Worm (Caenorhabditis elegans) whole organism, young adult: Measurements from ENCODE around the gene C16B8.4.
A peak's percentile ranks its signal among the peaks of the same experiment; 100 is the strongest.

ENCODE experiments used
- B0035.1 ChIP-seq: sonication (generic microtip); optimal IDR thresholded peaks from 2 replicates; lab custom pipeline; 2016; ENCODE audit warnings: missing genetic modification characterization, mild to moderate bottlenecking, missing compliant biosample characterization, missing genotype, missing genetic modification reagents
- B0336.3 ChIP-seq: fragments of 200-800 bp; sonication (Bioruptor generic); IDR thresholded peaks from 2 replicates; pipeline ENCODE4 v1.3.6; 2022; ENCODE audit warnings: missing genetic modification characterization, missing compliant biosample characterization
- F22D6.2 ChIP-seq: sonication (generic microtip); optimal IDR thresholded peaks from 2 replicates; lab custom pipeline; 2016; ENCODE audit warnings: mild to moderate bottlenecking, missing genetic modification characterization, missing compliant biosample characterization
- F23B12.7 ChIP-seq: sonication (generic microtip); optimal IDR thresholded peaks from 2 replicates; lab custom pipeline; 2017; ENCODE audit warnings: missing genetic modification characterization, mild to moderate bottlenecking, missing compliant biosample characterization, antibody characterized with exemption, moderate library complexity; ENCODE audit not compliant: insufficient read depth
- F55B11.4 ChIP-seq: sonication (generic microtip); optimal IDR thresholded peaks from 2 replicates; lab custom pipeline; 2016; ENCODE audit warnings: missing compliant biosample characterization, missing genetic modification characterization, borderline replicate concordance; ENCODE audit not compliant: insufficient read depth
- T07F8.4 ChIP-seq: sonication (generic microtip); optimal IDR thresholded peaks from 2 replicates; lab custom pipeline; 2016; ENCODE audit warnings: mild to moderate bottlenecking, missing genetic modification characterization, moderate library complexity, missing compliant biosample characterization
- Y53F4B.3 ChIP-seq: fragments of 200-800 bp; sonication (Bioruptor generic); IDR thresholded peaks from 2 replicates; pipeline ENCODE4 v1.3.6; 2022; ENCODE audit warnings: missing genetic modification reagents, missing genetic modification characterization, missing compliant biosample characterization
- Y53G8AR.9 ChIP-seq: fragments of 200-800 bp; sonication (Bioruptor generic); conservative IDR thresholded peaks from 2 replicates; pipeline ENCODE4 v1.3.6; 2022; ENCODE audit warnings: missing genetic modification reagents, missing genetic modification characterization, missing compliant biosample characterization
- Y56A3A.18 ChIP-seq: fragments of 200-800 bp; sonication (Bioruptor generic); IDR thresholded peaks from 2 replicates; pipeline ENCODE4 v1.3.6; 2022; ENCODE audit warnings: missing genetic modification reagents, missing genetic modification characterization, missing compliant biosample characterization
- Y95B8A.8 ChIP-seq: fragments of 200-800 bp; sonication (Bioruptor generic); IDR thresholded peaks from 2 replicates; pipeline ENCODE4 v1.3.6; 2022; ENCODE audit warnings: missing genetic modification reagents, missing genetic modification characterization, missing compliant biosample characterization
- ama-1 ChIP-seq, 3 experiments: fragments of 150-350 bp in 1 of 3; sonication (generic microtip) in 2 of 3; optimal IDR thresholded peaks; 2 replicates each; lab custom pipeline; 2014 to 2018; ENCODE audit warnings: missing biosample characterization in 2 of 3, missing genetic modification characterization in 2 of 3, missing genetic modification reagents in 2 of 3
- aptf-2 ChIP-seq: fragments of 200-800 bp; sonication (Bioruptor generic); conservative IDR thresholded peaks from 2 replicates; pipeline ENCODE4 v1.3.6; 2022; ENCODE audit warnings: missing genetic modification reagents, missing genetic modification characterization, missing compliant biosample characterization
- aptf-3 ChIP-seq: fragments of 200-800 bp; sonication (Bioruptor generic); IDR thresholded peaks from 2 replicates; pipeline ENCODE4 v1.3.6; 2022; ENCODE audit warnings: missing genetic modification characterization, missing compliant biosample characterization
- attf-3 ChIP-seq: fragments of 200-800 bp; sonication (Bioruptor generic); conservative IDR thresholded peaks from 2 replicates; pipeline ENCODE4 v1.3.6; 2022; ENCODE audit warnings: missing genetic modification reagents, missing genetic modification characterization, missing compliant biosample characterization
- attf-6 ChIP-seq: fragments of 200-800 bp; sonication (Bioruptor generic); IDR thresholded peaks from 2 replicates; pipeline ENCODE4 v1.3.6; 2022; ENCODE audit warnings: missing genetic modification reagents, missing genetic modification characterization, missing compliant biosample characterization
- cebp-1 ChIP-seq, 2 experiments: fragments of 200-800 bp in 1 of 2; sonication (Bioruptor generic) in 1 of 2; sonication (generic microtip) in 1 of 2; IDR thresholded peaks in 1 of 2; optimal IDR thresholded peaks in 1 of 2; 2 replicates each; pipeline versions ENCODE4 v1.3.6 to Lab custom; 2017 to 2022; ENCODE audit warnings: missing compliant biosample characterization in 2 of 2, missing genetic modification characterization in 2 of 2, mild to moderate bottlenecking in 1 of 2, missing genetic modification reagents in 1 of 2, moderate library complexity in 1 of 2
- cebp-2 ChIP-seq: fragments of 200-800 bp; sonication (Bioruptor generic); IDR thresholded peaks from 2 replicates; pipeline ENCODE4 v1.3.6; 2022; ENCODE audit warnings: missing genetic modification characterization, missing compliant biosample characterization
- ceh-40 ChIP-seq: fragments of 200-800 bp; sonication (Bioruptor generic); IDR thresholded peaks from 2 replicates; pipeline ENCODE4 v1.3.6; 2022; ENCODE audit warnings: missing genetic modification characterization, missing compliant biosample characterization
- ceh-79 ChIP-seq: sonication (generic microtip); optimal IDR thresholded peaks from 2 replicates; lab custom pipeline; 2017; ENCODE audit warnings: mild to moderate bottlenecking, missing genetic modification characterization, missing compliant biosample characterization
- dpl-1 ChIP-seq: fragments of 150-350 bp; optimal IDR thresholded peaks from 2 replicates; lab custom pipeline; 2014; ENCODE audit warnings: missing biosample characterization, missing genetic modification reagents, missing genetic modification characterization
- egl-18 ChIP-seq: fragments of 200-800 bp; sonication (Bioruptor generic); IDR thresholded peaks from 2 replicates; pipeline ENCODE4 v1.3.6; 2022; ENCODE audit warnings: missing genetic modification reagents, missing genetic modification characterization, missing compliant biosample characterization
- egl-44 ChIP-seq: fragments of 200-800 bp; sonication (Bioruptor generic); IDR thresholded peaks from 2 replicates; pipeline ENCODE4 v1.3.6; 2022; ENCODE audit warnings: missing genetic modification reagents, missing genetic modification characterization, missing compliant biosample characterization
- fkh-3 ChIP-seq: sonication (generic microtip); optimal IDR thresholded peaks from 2 replicates; lab custom pipeline; 2016; ENCODE audit warnings: mild to moderate bottlenecking, missing genetic modification characterization, missing compliant biosample characterization
- him-1 ChIP-seq: sonication (generic microtip); optimal IDR thresholded peaks from 2 replicates; lab custom pipeline; 2016; ENCODE audit warnings: missing genotype, missing genetic modification reagents, missing genetic modification characterization, missing compliant biosample characterization
- hmg-1.2 ChIP-seq: fragments of 200-800 bp; sonication (Bioruptor generic); IDR thresholded peaks from 2 replicates; pipeline ENCODE4 v1.3.6; 2022; ENCODE audit warnings: missing genetic modification reagents, missing genetic modification characterization, missing compliant biosample characterization
- hrde-1 ChIP-seq: sonication (generic microtip); optimal IDR thresholded peaks from 2 replicates; lab custom pipeline; 2016; ENCODE audit warnings: missing genetic modification characterization, mild to moderate bottlenecking, missing compliant biosample characterization, moderate library complexity, missing genotype, missing genetic modification reagents, borderline replicate concordance
- hsf-1 ChIP-seq: fragments of 200-800 bp; sonication (Bioruptor generic); IDR thresholded peaks from 2 replicates; pipeline ENCODE4 v1.3.6; 2022; ENCODE audit warnings: missing genetic modification reagents, missing genetic modification characterization, missing compliant biosample characterization
- let-607 ChIP-seq, 2 experiments: fragments of 200-800 bp in 1 of 2; sonication (Bioruptor generic) in 1 of 2; sonication (generic microtip) in 1 of 2; optimal IDR thresholded peaks; 2 replicates each; lab custom pipeline; 2016 to 2018; ENCODE audit warnings: mild to moderate bottlenecking in 2 of 2, missing compliant biosample characterization in 2 of 2, missing genetic modification characterization in 2 of 2, moderate library complexity in 2 of 2, missing genotype in 1 of 2
- lin-26 ChIP-seq: fragments of 200-800 bp; sonication (Bioruptor generic); IDR thresholded peaks from 2 replicates; pipeline ENCODE4 v1.3.6; 2022; ENCODE audit warnings: missing genetic modification reagents, missing genetic modification characterization, missing compliant biosample characterization
- lin-54 ChIP-seq: fragments of 200-800 bp; sonication (Bioruptor generic); optimal IDR thresholded peaks from 2 replicates; lab custom pipeline; 2018; ENCODE audit warnings: mild to moderate bottlenecking, missing genetic modification characterization, missing compliant biosample characterization
- lsl-1 ChIP-seq: fragments of 200-800 bp; sonication (Bioruptor generic); optimal IDR thresholded peaks from 2 replicates; lab custom pipeline; 2018; ENCODE audit warnings: mild to moderate bottlenecking, missing genetic modification characterization, moderate library complexity, missing compliant biosample characterization
- madf-3 ChIP-seq: fragments of 200-800 bp; sonication (Bioruptor generic); IDR thresholded peaks from 2 replicates; pipeline ENCODE4 v1.3.6; 2022; ENCODE audit warnings: missing genetic modification reagents, missing genetic modification characterization, missing compliant biosample characterization
- madf-6 ChIP-seq: fragments of 200-800 bp; sonication (Bioruptor generic); IDR thresholded peaks from 2 replicates; pipeline ENCODE4 v1.3.6; 2022; ENCODE audit warnings: missing genetic modification reagents, missing genetic modification characterization, missing compliant biosample characterization
- mel-28 ChIP-seq: sonication (generic microtip); optimal IDR thresholded peaks from 2 replicates; lab custom pipeline; 2016; ENCODE audit warnings: borderline replicate concordance, mild to moderate bottlenecking, missing genetic modification characterization, missing compliant biosample characterization
- mxl-1 ChIP-seq: sonication (generic microtip); optimal IDR thresholded peaks from 2 replicates; lab custom pipeline; 2016; ENCODE audit warnings: missing genetic modification characterization, missing compliant biosample characterization
- nfya-1 ChIP-seq: sonication (generic microtip); optimal IDR thresholded peaks from 2 replicates; lab custom pipeline; 2017; ENCODE audit warnings: antibody characterized with exemption, missing compliant biosample characterization, missing genetic modification characterization, borderline replicate concordance; ENCODE audit not compliant: insufficient read depth
- nfyb-1 ChIP-seq: fragments of 200-800 bp; sonication (Bioruptor generic); IDR thresholded peaks from 2 replicates; pipeline ENCODE4 v1.3.6; 2022; ENCODE audit warnings: missing genetic modification reagents, missing genetic modification characterization, missing compliant biosample characterization
- nhr-80 ChIP-seq: sonication (generic microtip); optimal IDR thresholded peaks from 2 replicates; lab custom pipeline; 2016; ENCODE audit warnings: missing genetic modification characterization, missing compliant biosample characterization
- repo-1 ChIP-seq: sonication (generic microtip); optimal IDR thresholded peaks from 2 replicates; lab custom pipeline; 2017; ENCODE audit warnings: mild to moderate bottlenecking, missing genetic modification characterization, missing compliant biosample characterization
- rpc-1 ChIP-seq, 2 experiments: fragments of 150-350 bp in 1 of 2; sonication (generic microtip) in 1 of 2; optimal IDR thresholded peaks; 2 replicates each; lab custom pipeline; 2014 to 2018; ENCODE audit warnings: missing biosample characterization in 1 of 2, missing genetic modification characterization in 1 of 2, missing genetic modification reagents in 1 of 2, missing genotype in 1 of 2
- snpc-1.3 ChIP-seq: sonication (generic microtip); optimal IDR thresholded peaks from 2 replicates; lab custom pipeline; 2017; ENCODE audit warnings: missing genetic modification characterization, mild to moderate bottlenecking, missing compliant biosample characterization, antibody characterized with exemption, moderate library complexity, missing genotype, missing genetic modification reagents; ENCODE audit not compliant: insufficient read depth
- snpc-3.4 ChIP-seq: sonication (generic microtip); optimal IDR thresholded peaks from 2 replicates; lab custom pipeline; 2017; ENCODE audit warnings: missing genetic modification characterization, mild to moderate bottlenecking, missing compliant biosample characterization, antibody characterized with exemption, moderate library complexity, missing genotype, missing genetic modification reagents
- somi-1 ChIP-seq: fragments of 200-800 bp; sonication (Bioruptor generic); optimal IDR thresholded peaks from 2 replicates; lab custom pipeline; 2018; ENCODE audit warnings: mild to moderate bottlenecking, missing genetic modification characterization, missing compliant biosample characterization
- zim-3 ChIP-seq: sonication (generic microtip); optimal IDR thresholded peaks from 2 replicates; lab custom pipeline; 2017; ENCODE audit warnings: mild to moderate bottlenecking, missing genetic modification characterization, moderate library complexity, missing compliant biosample characterization
- ztf-18 ChIP-seq: sonication (generic microtip); optimal IDR thresholded peaks from 2 replicates; lab custom pipeline; 2016; ENCODE audit warnings: missing genotype, mild to moderate bottlenecking, missing genetic modification characterization, missing compliant biosample characterization

C16B8.4 gene

DNA sequence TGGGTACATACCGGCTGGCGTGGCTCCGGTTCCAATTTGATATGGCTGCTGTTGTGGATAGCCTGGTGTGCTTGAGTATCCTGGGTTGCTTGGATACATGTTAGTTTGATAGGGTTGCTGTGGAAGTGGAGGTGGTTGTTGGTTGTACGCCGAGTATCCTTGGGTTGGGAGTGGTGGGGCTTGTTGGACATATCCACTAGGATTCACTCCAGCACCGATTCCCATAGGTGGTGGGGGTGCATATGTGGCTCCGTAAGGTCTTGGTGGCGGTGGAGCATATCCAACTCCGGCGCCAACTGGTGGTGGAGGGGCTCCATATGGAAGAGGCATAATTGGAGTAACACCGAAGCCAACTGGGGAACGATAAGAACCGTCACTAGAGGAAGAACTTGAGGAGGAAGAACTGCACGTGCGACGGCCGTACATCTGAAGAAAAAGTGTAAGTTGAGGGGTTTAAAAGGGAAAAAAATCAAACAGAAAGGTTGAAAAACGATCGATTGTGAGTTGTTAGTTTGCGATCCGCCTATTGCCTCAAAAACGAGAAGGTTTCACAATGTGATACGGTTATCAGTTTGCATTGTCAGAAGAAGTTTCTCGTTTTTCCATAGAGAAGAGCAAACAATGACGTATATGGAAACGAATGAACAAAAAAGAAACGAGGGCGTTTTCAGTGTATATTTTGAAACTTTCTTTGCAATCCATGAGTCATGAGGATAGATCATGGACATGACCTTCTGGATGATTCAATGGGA lies 5.0 kb downstream of the C16B8.4 start, which contains the start of gene C16B8.3:
TSS of gene C16B8.3 (minus strand) at position 426 of the 752 bp plus-strand sequence.
- no peak for TF ChIP-seq cebp-2
- no peak for TF ChIP-seq T07F8.4 (tag; lab: Kevin White, UChicago)
- no peak for TF ChIP-seq Y53F4B.3 (GFP tag; lab: Robert Waterston, UW)
- no peak for TF ChIP-seq hsf-1
- no peak for TF ChIP-seq rpc-1 (optimal IDR thresholded peaks at IDR 0.05; lab: Kevin White, UChicago)
- TF ChIP-seq rpc-1 (tag; optimal IDR thresholded peaks at IDR 0.05; lab: Kevin White, UChicago) = no peak
- peak; percentile 69 for TF ChIP-seq nhr-80 (tag; lab: Kevin White, UChicago)
- no peak for TF ChIP-seq somi-1 (GFP tag; lab: Kevin White, UChicago)
- TF ChIP-seq nfyb-1 (GFP tag; lab: Robert Waterston, UW) = peak; percentile 42; the same call in 1 of the 2 replicates
- no peak for TF ChIP-seq B0336.3 (GFP tag; lab: Robert Waterston, UW)
- TF ChIP-seq lsl-1 (GFP tag; lab: Kevin White, UChicago) = no peak
- TF ChIP-seq attf-6 (GFP tag; lab: Robert Waterston, UW) = no peak
- TF ChIP-seq attf-3 (GFP tag; lab: Robert Waterston, UW) = no peak
- no peak for TF ChIP-seq him-1
- 0 out of 2 replicates have a peak, but pooled peaks have one; percentile 14 for TF ChIP-seq Y56A3A.18 (GFP tag; lab: Robert Waterston, UW)
- 0 out of 2 replicates have a peak, but pooled peaks have one; percentile 45 for TF ChIP-seq Y53G8AR.9
- TF ChIP-seq hmg-1.2 = no peak
- no peak for TF ChIP-seq ztf-18 (tag; lab: Kevin White, UChicago)
- TF ChIP-seq mxl-1 = no peak
- TF ChIP-seq snpc-3.4 (tag; lab: Kevin White, UChicago) = no peak
- TF ChIP-seq F55B11.4 (tag; lab: Kevin White, UChicago) = no peak
- no peak for TF ChIP-seq dpl-1 (GFP tag; lab: Kevin White, UChicago)
- TF ChIP-seq egl-44 (GFP tag; lab: Robert Waterston, UW) = no peak
- TF ChIP-seq cebp-1 (GFP tag; IDR thresholded peaks at IDR 0.05; lab: Robert Waterston, UW) = no peak
- peak; percentile 57 for TF ChIP-seq cebp-1 (tag; optimal IDR thresholded peaks at IDR 0.05; lab: Kevin White, UChicago)
- no peak for TF ChIP-seq F22D6.2 (tag; lab: Kevin White, UChicago)
- TF ChIP-seq mel-28 (tag; lab: Kevin White, UChicago) = no peak
- TF ChIP-seq B0035.1 (tag; lab: Kevin White, UChicago) = no peak
- TF ChIP-seq ceh-79 (tag; lab: Kevin White, UChicago) = no peak
- no peak for TF ChIP-seq aptf-2 (GFP tag; lab: Robert Waterston, UW)
- TF ChIP-seq lin-54 (GFP tag; lab: Kevin White, UChicago) = no peak
- TF ChIP-seq nfya-1 (tag; lab: Kevin White, UChicago) = no peak
- no peak for TF ChIP-seq ama-1 (optimal IDR thresholded peaks at IDR 0.05; lab: Kevin White, UChicago)
- no peak for TF ChIP-seq ama-1 (GFP tag; optimal IDR thresholded peaks at IDR 0.05; lab: Kevin White, UChicago)
- TF ChIP-seq madf-6 (GFP tag; lab: Robert Waterston, UW) = no peak
- no peak for TF ChIP-seq fkh-3 (tag; lab: Kevin White, UChicago)
- peak in 1 of 2 experiments; percentile 32 for TF ChIP-seq let-607 (tag; optimal IDR thresholded peaks at IDR 0.05; lab: Kevin White, UChicago)
- TF ChIP-seq aptf-3 = no peak
- TF ChIP-seq madf-3 = 0 out of 2 replicates have a peak, but pooled peaks have one; percentile 48
- TF ChIP-seq hrde-1 = no peak
- peak; percentile 62 for TF ChIP-seq F23B12.7 (tag; lab: Kevin White, UChicago)
- TF ChIP-seq repo-1 (tag; lab: Kevin White, UChicago) = peak; percentile 6
- TF ChIP-seq egl-18 (GFP tag; lab: Robert Waterston, UW) = no peak
- TF ChIP-seq ceh-40 = no peak
- TF ChIP-seq Y95B8A.8 (GFP tag; lab: Robert Waterston, UW) = no peak
- TF ChIP-seq snpc-1.3 (tag; lab: Kevin White, UChicago) = no peak
- no peak for TF ChIP-seq zim-3 (tag; lab: Kevin White, UChicago)
- 0 out of 2 replicates have a peak, but pooled peaks have one; percentile 19 for TF ChIP-seq lin-26 (GFP tag; lab: Robert Waterston, UW)
